Worm (Caenorhabditis elegans) whole organism, L3 larva: ENCODE data around the gene vha-18.

Experiments used
- pha-4 ChIP-seq: fragments of 150-350 bp; optimal IDR thresholded peaks from 2 replicates; lab custom pipeline; 2014; ENCODE audit warnings: missing biosample characterization, missing genetic modification reagents, missing genetic modification characterization
- unc-39 ChIP-seq: sonication (generic microtip); optimal IDR thresholded peaks from 4 replicates; lab custom pipeline; 2017; ENCODE audit warnings: missing biosample characterization, missing genetic modification characterization
- ztf-11 ChIP-seq: fragments of 150-350 bp; optimal IDR thresholded peaks from 2 replicates; lab custom pipeline; 2014; ENCODE audit warnings: missing biosample characterization, missing genetic modification characterization

DNA sequence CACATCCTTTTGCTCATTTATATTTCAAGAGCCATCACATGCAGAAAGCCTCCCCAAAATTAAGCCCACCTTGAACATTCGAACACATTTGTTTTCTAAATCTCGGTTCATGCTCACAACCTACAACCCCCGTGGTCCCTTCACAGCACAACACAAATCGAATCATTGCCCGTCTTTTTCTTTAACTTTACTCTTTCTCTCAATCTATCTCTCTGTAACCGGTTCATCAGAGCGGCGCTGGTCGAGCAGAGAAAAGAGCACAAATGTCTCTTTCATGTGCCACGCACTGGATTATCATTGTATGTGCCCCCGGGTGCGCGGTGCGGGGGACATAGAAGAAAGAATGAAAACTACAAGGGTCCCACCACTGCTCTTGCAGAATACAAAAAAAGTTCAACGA is 22.0 kb upstream of the vha-18 start:
- no peak for TF ChIP-seq unc-39 (tag; lab: Kevin White, UChicago)
- TF ChIP-seq ztf-11 (tag; lab: Kevin White, UChicago) = no peak
- no peak for TF ChIP-seq pha-4 (tag; lab: Kevin White, UChicago)
